Worm (Caenorhabditis elegans) whole organism, L3 larva: ENCODE results near the gene tag-343.

ENCODE experiments used
- ama-1 ChIP-seq: fragments of 150-350 bp; optimal IDR thresholded peaks from 2 replicates; lab custom pipeline; 2018
- ceh-82 ChIP-seq: fragments of 150-350 bp; optimal IDR thresholded peaks from 2 replicates; lab custom pipeline; 2014; ENCODE audit warnings: missing biosample characterization, missing genetic modification characterization
- elt-2 ChIP-seq: sonication (generic microtip); optimal IDR thresholded peaks from 2 replicates; lab custom pipeline; 2016; ENCODE audit warnings: missing genetic modification reagents, mild to moderate bottlenecking, missing genetic modification characterization, missing compliant biosample characterization
- nhr-11 ChIP-seq: fragments of 150-350 bp; optimal IDR thresholded peaks from 2 replicates; lab custom pipeline; 2014; ENCODE audit warnings: missing biosample characterization, missing genetic modification characterization
- nhr-25 ChIP-seq: sonication (generic microtip); optimal IDR thresholded peaks from 2 replicates; lab custom pipeline; 2017; ENCODE audit warnings: missing biosample characterization, missing genetic modification characterization
- nhr-28 ChIP-seq: fragments of 150-350 bp; optimal IDR thresholded peaks from 2 replicates; lab custom pipeline; 2014; ENCODE audit warnings: missing biosample characterization, missing genetic modification characterization
- nhr-43 ChIP-seq: sonication (generic microtip); optimal IDR thresholded peaks from 2 replicates; lab custom pipeline; 2016; ENCODE audit warnings: mild to moderate bottlenecking, missing genetic modification characterization, missing compliant biosample characterization; ENCODE audit not compliant: poor library complexity, severe bottlenecking
- nhr-77 ChIP-seq: fragments of 150-350 bp; optimal IDR thresholded peaks from 2 replicates; lab custom pipeline; 2014; ENCODE audit warnings: missing biosample characterization, missing genetic modification characterization
- sea-2 ChIP-seq: fragments of 150-350 bp; sonication (generic microtip); optimal IDR thresholded peaks from 4 replicates; lab custom pipeline; 2014; ENCODE audit warnings: missing biosample characterization, missing genetic modification reagents, missing genetic modification characterization
- unc-39 ChIP-seq: sonication (generic microtip); optimal IDR thresholded peaks from 4 replicates; lab custom pipeline; 2017; ENCODE audit warnings: missing biosample characterization, missing genetic modification characterization
- zag-1 ChIP-seq: fragments of 150-350 bp; optimal IDR thresholded peaks from 2 replicates; lab custom pipeline; 2014; ENCODE audit warnings: missing biosample characterization, missing genetic modification characterization
- ztf-11 ChIP-seq: fragments of 150-350 bp; optimal IDR thresholded peaks from 2 replicates; lab custom pipeline; 2014; ENCODE audit warnings: missing biosample characterization, missing genetic modification characterization
- ztf-4 ChIP-seq: fragments of 150-350 bp; optimal IDR thresholded peaks from 2 replicates; lab custom pipeline; 2014; ENCODE audit warnings: missing biosample characterization, missing genetic modification characterization

- no peak for TF ChIP-seq ama-1 (lab: Kevin White, UChicago)
- no peak for TF ChIP-seq nhr-43 (tag; lab: Kevin White, UChicago)
- TF ChIP-seq nhr-11 (tag; lab: Kevin White, UChicago): no peak
- no peak for TF ChIP-seq nhr-25
- TF ChIP-seq sea-2 (GFP tag; lab: Kevin White, UChicago): no peak
- no peak for TF ChIP-seq elt-2 (tag; lab: Kevin White, UChicago)
- TF ChIP-seq ztf-4 (tag; lab: Kevin White, UChicago): no peak
- no peak for TF ChIP-seq ztf-11 (tag; lab: Kevin White, UChicago)
- TF ChIP-seq ceh-82 (tag; lab: Kevin White, UChicago): no peak
- TF ChIP-seq nhr-77 (tag; lab: Kevin White, UChicago): no peak
- no peak for TF ChIP-seq unc-39
- TF ChIP-seq nhr-28: no peak
- TF ChIP-seq zag-1 (tag; lab: Kevin White, UChicago): no peak
Observed at ce11 chrX:16698074-16698473, 23.5 kb upstream of the tag-343 start.
